Fruit fly (Drosophila melanogaster) whole organism, embryonic: Measurements from ENCODE around the gene CG10345.

Experiments
- C15 ChIP-seq: fragments of 200-800 bp; sonication (Bioruptor generic); IDR thresholded peaks from 3 replicates; pipeline ENCODE4 v1.3.6; 2022; ENCODE audit warnings: missing biosample characterization, missing genetic modification characterization
- CG1233 ChIP-seq: fragments of 200-800 bp; sonication (Bioruptor generic); optimal IDR thresholded peaks from 4 replicates; lab custom pipeline; 2018; ENCODE audit warnings: missing biosample characterization, mild to moderate bottlenecking, missing genetic modification characterization
- CG12769 ChIP-seq: fragments of 200-800 bp; sonication (Bioruptor generic); optimal IDR thresholded peaks from 2 replicates; lab custom pipeline; 2019; ENCODE audit warnings: missing biosample characterization, mild to moderate bottlenecking, missing genetic modification characterization, moderate library complexity
- CG13296 ChIP-seq: fragments of 200-800 bp; sonication (Bioruptor generic); optimal IDR thresholded peaks from 3 replicates; lab custom pipeline; 2018; ENCODE audit warnings: missing biosample characterization, mild to moderate bottlenecking, missing genetic modification characterization
- CG13624 ChIP-seq: fragments of 200-800 bp; sonication (Bioruptor generic); optimal IDR thresholded peaks from 2 replicates; lab custom pipeline; 2016; ENCODE audit warnings: missing biosample characterization, missing genetic modification characterization
- CG13894 ChIP-seq: fragments of 200-800 bp; sonication (Bioruptor generic); optimal IDR thresholded peaks from 3 replicates; lab custom pipeline; 2018; ENCODE audit warnings: missing biosample characterization, mild to moderate bottlenecking, missing genetic modification characterization, moderate library complexity
- CG15514 ChIP-seq: fragments of 200-800 bp; sonication (Bioruptor generic); optimal IDR thresholded peaks from 3 replicates; lab custom pipeline; 2017; ENCODE audit warnings: missing biosample characterization, missing genetic modification characterization, mild to moderate bottlenecking, moderate library complexity, missing genetic modification reagents
- CG16813 ChIP-seq: fragments of 200-800 bp; sonication (Bioruptor generic); IDR thresholded peaks from 3 replicates; pipeline ENCODE4 v1.3.6; 2022; ENCODE audit warnings: missing biosample characterization, missing genetic modification characterization; ENCODE audit not compliant: partially characterized antibody
- CG17186 ChIP-seq: fragments of 200-800 bp; sonication (Bioruptor generic); optimal IDR thresholded peaks from 3 replicates; lab custom pipeline; 2017; ENCODE audit warnings: missing biosample characterization, missing genetic modification reagents, missing genetic modification characterization
- CG17385 ChIP-seq: fragments of 200-800 bp; sonication (Bioruptor generic); optimal IDR thresholded peaks from 3 replicates; lab custom pipeline; 2018; ENCODE audit warnings: missing biosample characterization, mild to moderate bottlenecking, missing genetic modification characterization
- CG17612 ChIP-seq: fragments of 200-800 bp; sonication (Bioruptor generic); IDR thresholded peaks from 2 replicates; pipeline ENCODE4 v1.3.6; 2022; ENCODE audit warnings: missing biosample characterization, missing genetic modification characterization
- CG17912 ChIP-seq: fragments of 200-800 bp; sonication (Bioruptor generic); optimal IDR thresholded peaks from 2 replicates; lab custom pipeline; 2018; ENCODE audit warnings: missing biosample characterization, mild to moderate bottlenecking, missing genetic modification characterization
- CG31365 ChIP-seq: fragments of 200-800 bp; sonication (Bioruptor generic); optimal IDR thresholded peaks from 2 replicates; lab custom pipeline; 2018; ENCODE audit warnings: missing biosample characterization, mild to moderate bottlenecking, missing genetic modification characterization
- CG32532 ChIP-seq: fragments of 200-800 bp; sonication (Bioruptor generic); IDR thresholded peaks from 2 replicates; pipeline ENCODE4 v1.3.6; 2022; ENCODE audit warnings: missing biosample characterization, missing genetic modification characterization
- CG34224 ChIP-seq: fragments of 200-800 bp; sonication (Bioruptor generic); IDR thresholded peaks from 3 replicates; pipeline ENCODE4 v1.3.6; 2022; ENCODE audit warnings: missing biosample characterization, missing genetic modification characterization; ENCODE audit not compliant: partially characterized antibody
- CG42726 ChIP-seq: fragments of 200-800 bp; sonication (Bioruptor generic); IDR thresholded peaks from 2 replicates; pipeline ENCODE4 v1.3.6; 2022; ENCODE audit warnings: missing biosample characterization, missing genetic modification characterization; ENCODE audit not compliant: partially characterized antibody
- CG5180 ChIP-seq: fragments of 200-800 bp; sonication (Bioruptor generic); optimal IDR thresholded peaks from 3 replicates; lab custom pipeline; 2017; ENCODE audit warnings: missing biosample characterization, missing genetic modification characterization, mild to moderate bottlenecking, moderate library complexity, missing genetic modification reagents
- CG7271 ChIP-seq: fragments of 200-800 bp; sonication (Bioruptor generic); optimal IDR thresholded peaks from 2 replicates; lab custom pipeline; 2018; ENCODE audit warnings: missing biosample characterization, mild to moderate bottlenecking, missing genetic modification characterization, moderate library complexity
- CkIIα-i1 ChIP-seq: fragments of 200-800 bp; sonication (Bioruptor generic); IDR thresholded peaks from 2 replicates; pipeline ENCODE4 v1.3.6; 2022; ENCODE audit warnings: missing biosample characterization, missing genetic modification characterization
- Deaf1 ChIP-seq: fragments of 200-800 bp; optimal IDR thresholded peaks from 3 replicates; lab custom pipeline; 2019; ENCODE audit warnings: missing biosample characterization, mild to moderate bottlenecking, missing genetic modification characterization, moderate library complexity
- Dfd ChIP-seq, 2 experiments: fragments of >200 bp; optimal IDR thresholded peaks; 2 replicates each; lab custom pipeline; 2017; ENCODE audit warnings: missing biosample characterization in 2 of 2, missing genetic modification characterization in 2 of 2
- E2f2 ChIP-seq: fragments of 200-800 bp; sonication (Bioruptor generic); IDR thresholded peaks from 2 replicates; pipeline ENCODE4 v1.3.6; 2022; ENCODE audit warnings: missing biosample characterization, missing genetic modification characterization
- Fer2 ChIP-seq: fragments of 200-800 bp; sonication (Bioruptor generic); optimal IDR thresholded peaks from 2 replicates; lab custom pipeline; 2018; ENCODE audit warnings: missing biosample characterization, mild to moderate bottlenecking, missing genetic modification characterization, moderate library complexity
- Gug ChIP-seq: fragments of 200-800 bp; sonication (Bioruptor generic); IDR thresholded peaks from 4 replicates; pipeline ENCODE4 v1.3.6; 2022; ENCODE audit warnings: missing biosample characterization, missing genetic modification characterization
- H15 ChIP-seq: fragments of 200-800 bp; sonication (Bioruptor generic); IDR thresholded peaks from 3 replicates; pipeline ENCODE4 v1.3.6; 2022; ENCODE audit warnings: missing biosample characterization, missing genetic modification characterization
- H2.0 ChIP-seq: fragments of 200-800 bp; sonication (Bioruptor generic); IDR thresholded peaks from 2 replicates; pipeline ENCODE4 v1.3.6; 2022; ENCODE audit warnings: missing biosample characterization, missing genetic modification characterization
- HLH4C ChIP-seq: fragments of 200-800 bp; sonication (Bioruptor generic); IDR thresholded peaks from 3 replicates; pipeline ENCODE4 v1.3.6; 2022; ENCODE audit warnings: missing biosample characterization, missing genetic modification characterization; ENCODE audit not compliant: partially characterized antibody
- Med ChIP-seq: fragments of 200-800 bp; sonication (Bioruptor generic); peaks from one replicate; lab custom pipeline; 2016; ENCODE audit warnings: missing biosample characterization, missing genetic modification characterization, mild to moderate bottlenecking, inconsistent platforms, moderate library complexity
- Myb ChIP-seq: fragments of 200-800 bp; sonication (Bioruptor generic); optimal IDR thresholded peaks from 2 replicates; lab custom pipeline; 2016; ENCODE audit warnings: missing biosample characterization, missing genetic modification characterization
- Opbp ChIP-seq: fragments of 200-800 bp; sonication (Bioruptor generic); IDR thresholded peaks from 3 replicates; pipeline ENCODE4 v1.3.6; 2022; ENCODE audit warnings: missing biosample characterization, missing genetic modification characterization; ENCODE audit not compliant: partially characterized antibody
- Side ChIP-seq: fragments of 200-800 bp; sonication (Bioruptor generic); optimal IDR thresholded peaks from 2 replicates; lab custom pipeline; 2016; ENCODE audit warnings: missing biosample characterization, missing genetic modification characterization
- Stat92E ChIP-seq, 3 experiments: fragments of >200 bp in 2 of 3; fragments of 200-800 bp in 1 of 3; sonication (Bioruptor generic) in 1 of 3; optimal IDR thresholded peaks; 2 replicates each; lab custom pipeline; 2017 to 2019; ENCODE audit warnings: missing biosample characterization in 3 of 3, missing genetic modification characterization in 3 of 3, mild to moderate bottlenecking in 1 of 3, moderate library complexity in 1 of 3
- Trl ChIP-seq, 3 experiments: fragments of >200 bp in 2 of 3; fragments of 200-800 bp in 1 of 3; sonication (Bioruptor generic) in 1 of 3; optimal IDR thresholded peaks; 2 replicates in 1 of 3; 3 replicates in 2 of 3; lab custom pipeline; 2016 to 2017; ENCODE audit warnings: missing biosample characterization in 1 of 3, missing genetic modification characterization in 1 of 3
- YL-1 ChIP-seq: fragments of 200-800 bp; sonication (Bioruptor generic); optimal IDR thresholded peaks from 3 replicates; lab custom pipeline; 2017; ENCODE audit warnings: missing biosample characterization, mild to moderate bottlenecking, missing genetic modification characterization
- amos ChIP-seq: fragments of 200-800 bp; sonication (Bioruptor generic); IDR thresholded peaks from 2 replicates; pipeline ENCODE4 v1.3.6; 2022; ENCODE audit warnings: missing biosample characterization, missing genetic modification characterization; ENCODE audit not compliant: partially characterized antibody
- chinmo ChIP-seq: fragments of 200-800 bp; sonication (Bioruptor generic); IDR thresholded peaks from 4 replicates; pipeline ENCODE4 v1.3.6; 2022; ENCODE audit warnings: missing biosample characterization, missing genetic modification characterization; ENCODE audit not compliant: partially characterized antibody
- danr ChIP-seq: fragments of 200-800 bp; sonication (Bioruptor generic); IDR thresholded peaks from 2 replicates; pipeline ENCODE4 v1.3.6; 2022; ENCODE audit warnings: missing biosample characterization, missing genetic modification characterization
- dysf ChIP-seq: fragments of 200-800 bp; sonication (Bioruptor generic); IDR thresholded peaks from 3 replicates; pipeline ENCODE4 v1.3.6; 2022; ENCODE audit warnings: missing biosample characterization, missing genetic modification characterization
- eve ChIP-seq, 2 experiments: fragments of >200 bp; optimal IDR thresholded peaks; 2 replicates each; lab custom pipeline; 2017; ENCODE audit warnings: missing biosample characterization in 2 of 2, missing genetic modification characterization in 2 of 2
- fd3F ChIP-seq: fragments of 200-800 bp; sonication (Bioruptor generic); optimal IDR thresholded peaks from 2 replicates; lab custom pipeline; 2018; ENCODE audit warnings: missing biosample characterization, mild to moderate bottlenecking, missing genetic modification characterization, moderate library complexity
- hth ChIP-seq: fragments of >200 bp; optimal IDR thresholded peaks from 2 replicates; lab custom pipeline; 2017; ENCODE audit warnings: inconsistent platforms
- pfk ChIP-seq: fragments of 200-800 bp; sonication (Bioruptor generic); optimal IDR thresholded peaks from 2 replicates; lab custom pipeline; 2018; ENCODE audit warnings: missing biosample characterization, mild to moderate bottlenecking, missing genetic modification characterization, moderate library complexity
- phol ChIP-seq: fragments of 200-800 bp; sonication (Bioruptor generic); optimal IDR thresholded peaks from 3 replicates; lab custom pipeline; 2018; ENCODE audit warnings: missing biosample characterization, mild to moderate bottlenecking, missing genetic modification characterization, moderate library complexity
- pzg ChIP-seq: fragments of 200-800 bp; sonication (Bioruptor generic); optimal IDR thresholded peaks from 3 replicates; lab custom pipeline; 2018; ENCODE audit warnings: missing biosample characterization, mild to moderate bottlenecking, missing genetic modification characterization, moderate library complexity
- seq ChIP-seq: fragments of 200-800 bp; sonication (Bioruptor generic); IDR thresholded peaks from 2 replicates; pipeline ENCODE4 v1.3.6; 2022; ENCODE audit warnings: missing biosample characterization, missing genetic modification characterization
- sr ChIP-seq: fragments of 200-800 bp; sonication (Bioruptor generic); IDR thresholded peaks from 3 replicates; pipeline ENCODE4 v1.3.6; 2022; ENCODE audit warnings: missing biosample characterization, missing genetic modification characterization
- stwl ChIP-seq: fragments of 200-800 bp; sonication (Bioruptor generic); optimal IDR thresholded peaks from 3 replicates; lab custom pipeline; 2018; ENCODE audit warnings: missing biosample characterization, mild to moderate bottlenecking, missing genetic modification characterization, moderate library complexity
- sug ChIP-seq: fragments of 200-800 bp; optimal IDR thresholded peaks from 2 replicates; lab custom pipeline; 2019; ENCODE audit warnings: missing biosample characterization, mild to moderate bottlenecking, missing genetic modification characterization, moderate library complexity
- tin ChIP-seq: fragments of 200-800 bp; sonication (Bioruptor generic); optimal IDR thresholded peaks from 3 replicates; lab custom pipeline; 2016; ENCODE audit warnings: missing biosample characterization, missing genetic modification characterization
- trem ChIP-seq: fragments of 200-800 bp; optimal IDR thresholded peaks from 3 replicates; lab custom pipeline; 2019; ENCODE audit warnings: missing biosample characterization, mild to moderate bottlenecking, missing genetic modification characterization, moderate library complexity

The CG10345 gene

DNA sequence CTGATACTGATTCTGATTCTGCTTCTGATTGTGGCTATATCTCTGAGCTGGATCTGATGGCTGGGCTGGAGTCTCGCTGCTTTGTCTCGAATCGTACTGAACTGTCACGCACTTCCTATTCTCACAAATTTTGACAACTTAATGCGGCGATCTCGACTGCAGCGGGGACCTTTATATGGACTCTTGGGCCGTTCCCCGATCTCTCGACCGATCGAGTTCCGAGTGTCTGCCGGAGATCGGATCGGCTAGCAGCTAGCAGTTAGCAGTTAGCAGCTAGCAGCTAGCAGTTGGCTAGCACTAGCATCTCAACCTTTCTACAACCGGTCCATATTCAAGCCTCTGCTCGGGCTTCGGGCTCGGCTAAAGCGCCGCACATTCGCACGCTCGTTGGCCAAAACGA, at the start of gene CG10345:
Gene CG10345, minus strand, starts transcription at position 147 of the 400 bp plus-strand sequence.
- TF ChIP-seq Dfd (GFP tag; optimal IDR thresholded peaks at IDR 0.05; lab: Kevin White, UChicago) (no peak), Deaf1 (tag; lab: Kevin White, UChicago) (peak; percentile 85), Gug (GFP tag; lab: Robert Waterston, UW) (no peak), E2f2 (no peak), CG17186 (no peak), Trl (optimal IDR thresholded peaks at IDR 0.05; lab: Kevin White, UChicago) (no peak), Trl (GFP tag; optimal IDR thresholded peaks at IDR 0.05; lab: Kevin White, UChicago) (no peak), CG31365 (tag; lab: Kevin White, UChicago) (no peak), CG1233 (GFP tag; lab: Kevin White, UChicago) (no peak), Med (GFP tag; lab: Kevin White, UChicago) (peak; percentile 47), chinmo (GFP tag; lab: Robert Waterston, UW) (0 out of 4 replicates have a peak, but pooled peaks have one; percentile 39), CG13894 (peak; percentile 56), H2.0 (GFP tag; lab: Robert Waterston, UW) (no peak), CG13296 (GFP tag; lab: Kevin White, UChicago) (no peak), CG34224 (GFP tag; lab: Robert Waterston, UW) (no peak), CG12769 (tag; lab: Kevin White, UChicago) (peak; percentile 38), CG13624 (GFP tag; lab: Kevin White, UChicago) (no peak), CG17912 (GFP tag; lab: Kevin White, UChicago) (no peak), hth (no peak), sr (GFP tag; lab: Robert Waterston, UW) (no peak), CG17612 (GFP tag; lab: Robert Waterston, UW) (no peak), tin (GFP tag; lab: Kevin White, UChicago) (no peak), C15 (GFP tag; lab: Robert Waterston, UW) (no peak), amos (GFP tag; lab: Robert Waterston, UW) (no peak), seq (GFP tag; lab: Robert Waterston, UW) (no peak), H15 (GFP tag; lab: Robert Waterston, UW) (no peak), eve (GFP tag; optimal IDR thresholded peaks at IDR 0.05; lab: Kevin White, UChicago) (no peak), Myb (no peak), Fer2 (tag; lab: Kevin White, UChicago) (no peak), CG15514 (GFP tag; lab: Kevin White, UChicago) (no peak)

dm6 chr3R:16652091-16652490, 47.4 kb upstream of the CG10345 start, which contains the start of gene CG14907:
Gene CG14907, minus strand, starts transcription at chr3R:16652319.
- TF ChIP-seq CkIIα-i1 (GFP tag; lab: Robert Waterston, UW) = no peak
- TF ChIP-seq CG5180 (GFP tag; lab: Kevin White, UChicago) = no peak
- no peak for TF ChIP-seq Stat92E (GFP tag; optimal IDR thresholded peaks at IDR 0.05; lab: Kevin White, UChicago)
- no peak for TF ChIP-seq CG7271 (tag; lab: Kevin White, UChicago)
- no peak for TF ChIP-seq fd3F
- TF ChIP-seq stwl (tag; lab: Kevin White, UChicago) = peak; percentile 53
- TF ChIP-seq pfk (GFP tag; lab: Kevin White, UChicago) = no peak
- TF ChIP-seq phol = no peak
- peak; percentile 71 for TF ChIP-seq HLH4C (GFP tag; lab: Robert Waterston, UW)
- TF ChIP-seq CG32532 = no peak
- peak; percentile 30 for TF ChIP-seq sug
- no peak for TF ChIP-seq dysf (GFP tag; lab: Robert Waterston, UW)
- TF ChIP-seq Opbp = peak; percentile 55; the same call in 2 of the 3 replicates
- TF ChIP-seq CG17385 = no peak
- peak; percentile 55 for TF ChIP-seq pzg (GFP tag; lab: Kevin White, UChicago)
- peak; percentile 12 for TF ChIP-seq YL-1
- TF ChIP-seq CG16813 (GFP tag; lab: Robert Waterston, UW) = peak; percentile 53
- TF ChIP-seq Side (GFP tag; lab: Kevin White, UChicago) = peak; percentile 1
- TF ChIP-seq CG42726 (GFP tag; lab: Robert Waterston, UW) = 0 out of 2 replicates have a peak, but pooled peaks have one; percentile 5
- no peak for TF ChIP-seq danr (GFP tag; lab: Robert Waterston, UW)
- peak; percentile 23 for TF ChIP-seq trem
